Fruit fly (Drosophila melanogaster): Measurements from ENCODE around the gene Sem1.

dm6 chr2L:7060751-7061150 lies 3.0 kb upstream of the Sem1 start, which contains the start of gene Mst27D:
- no peak for TF ChIP-seq CTCF (optimal IDR thresholded peaks at IDR 0.05)
- TF ChIP-seq CG8478 (optimal IDR thresholded peaks at IDR 0.05), result no peak
